Worm (Caenorhabditis elegans) whole organism, L1 larva: ENCODE measurements around the gene sgnh-1.

Source experiments
- aly-2 ChIP-seq: fragments of 150-350 bp; optimal IDR thresholded peaks from 2 replicates; lab custom pipeline; 2014; ENCODE audit warnings: missing biosample characterization, missing genetic modification characterization
- egl-27 ChIP-seq, 2 experiments: fragments of 150-350 bp in 1 of 2; sonication (generic microtip); optimal IDR thresholded peaks; 3 replicates each; lab custom pipeline; 2017 to 2018; ENCODE audit warnings: missing biosample characterization in 2 of 2, missing genetic modification characterization in 2 of 2, missing genetic modification reagents in 2 of 2
- elt-3 ChIP-seq, 6 experiments: fragments of 150-350 bp in 1 of 6; sonication (generic microtip); optimal IDR thresholded peaks; 2 replicates each; lab custom pipeline; 2017 to 2018; ENCODE audit warnings: missing biosample characterization in 6 of 6, missing genetic modification characterization in 6 of 6, inconsistent platforms in 1 of 6
- lin-35 ChIP-seq, 2 experiments: fragments of 150-350 bp; optimal IDR thresholded peaks; 2 replicates each; lab custom pipeline; 2014; ENCODE audit warnings: missing biosample characterization in 2 of 2, missing genetic modification characterization in 2 of 2, missing genetic modification reagents in 2 of 2
- nhr-20 ChIP-seq: sonication (generic microtip); optimal IDR thresholded peaks from 2 replicates; lab custom pipeline; 2016; ENCODE audit warnings: mild to moderate bottlenecking, missing genetic modification characterization, missing compliant biosample characterization
- nhr-71 ChIP-seq: sonication (generic microtip); optimal IDR thresholded peaks from 2 replicates; lab custom pipeline; 2016; ENCODE audit warnings: mild to moderate bottlenecking, missing genetic modification characterization, moderate library complexity, missing compliant biosample characterization
- sup-37 ChIP-seq: fragments of 200-800 bp; sonication (Bioruptor generic); optimal IDR thresholded peaks from 2 replicates; lab custom pipeline; 2018; ENCODE audit warnings: mild to moderate bottlenecking, missing genetic modification characterization, missing compliant biosample characterization
- tbx-2 ChIP-seq: sonication (generic microtip); optimal IDR thresholded peaks from 2 replicates; lab custom pipeline; 2016; ENCODE audit warnings: missing genetic modification characterization, missing compliant biosample characterization
- unc-62 ChIP-seq: fragments of 150-350 bp; optimal IDR thresholded peaks from 2 replicates; lab custom pipeline; 2014; ENCODE audit warnings: missing biosample characterization, missing genetic modification reagents, missing genetic modification characterization
- unc-86 ChIP-seq: sonication (generic microtip); optimal IDR thresholded peaks from 2 replicates; lab custom pipeline; 2016; ENCODE audit warnings: missing genetic modification characterization, missing compliant biosample characterization
- ztf-11 ChIP-seq, 2 experiments: sonication (generic microtip); optimal IDR thresholded peaks; 2 replicates each; lab custom pipeline; 2016 to 2017; ENCODE audit warnings: missing genetic modification characterization in 2 of 2, missing biosample characterization in 1 of 2, missing compliant biosample characterization in 1 of 2
- ztf-4 ChIP-seq: fragments of 150-350 bp; optimal IDR thresholded peaks from 2 replicates; lab custom pipeline; 2014; ENCODE audit warnings: missing biosample characterization, missing genetic modification characterization

- TF ChIP-seq egl-27 (tag; optimal IDR thresholded peaks at IDR 0.05; lab: Kevin White, UChicago) (no peak), nhr-71 (tag; lab: Kevin White, UChicago) (no peak), ztf-11 (tag; optimal IDR thresholded peaks at IDR 0.05; lab: Kevin White, UChicago) (no peak), lin-35 (GFP tag; optimal IDR thresholded peaks at IDR 0.05; lab: Kevin White, UChicago) (no peak), ztf-4 (tag; lab: Kevin White, UChicago) (no peak), aly-2 (tag; lab: Kevin White, UChicago) (no peak), unc-86 (tag; lab: Kevin White, UChicago) (no peak), unc-62 (GFP tag; lab: Kevin White, UChicago) (no peak), nhr-20 (tag; lab: Kevin White, UChicago) (no peak), tbx-2 (tag; lab: Kevin White, UChicago) (no peak), sup-37 (no peak), elt-3 (tag; optimal IDR thresholded peaks at IDR 0.05; lab: Kevin White, UChicago) (no peak)
These were observed 14.2 kb downstream of the sgnh-1 start, which contains the start of gene str-161 for ce11 chrIV:4903961-4904360.
